Fruit fly (Drosophila melanogaster) whole organism, embryonic: ENCODE data around the gene CG14280.

ENCODE experiments used
- Ada2b ChIP-seq: fragments of 200-800 bp; sonication (Bioruptor generic); IDR thresholded peaks from 2 replicates; pipeline ENCODE4 v1.3.6; 2022; ENCODE audit warnings: missing biosample characterization, missing genetic modification characterization
- Atf-2 ChIP-seq: fragments of 200-800 bp; sonication (Bioruptor generic); optimal IDR thresholded peaks from 2 replicates; lab custom pipeline; 2016; ENCODE audit warnings: missing biosample characterization, missing genetic modification characterization
- Atf3 ChIP-seq: fragments of 200-800 bp; sonication (Bioruptor generic); optimal IDR thresholded peaks from 3 replicates; lab custom pipeline; 2016; ENCODE audit warnings: missing biosample characterization, missing genetic modification characterization
- BEAF-32 ChIP-seq: fragments of 200-800 bp; sonication (Bioruptor generic); optimal IDR thresholded peaks from 3 replicates; lab custom pipeline; 2017; ENCODE audit warnings: missing biosample characterization, missing genetic modification characterization, mild to moderate bottlenecking, moderate library complexity, missing genetic modification reagents
- CG12155 ChIP-seq: fragments of 200-800 bp; sonication (Bioruptor generic); optimal IDR thresholded peaks from 3 replicates; lab custom pipeline; 2016; ENCODE audit warnings: missing biosample characterization, missing genetic modification characterization
- CG12299 ChIP-seq: fragments of 200-800 bp; sonication (Bioruptor generic); optimal IDR thresholded peaks from 2 replicates; lab custom pipeline; 2018; ENCODE audit warnings: missing biosample characterization, mild to moderate bottlenecking, missing genetic modification characterization
- CG13123 ChIP-seq: fragments of 200-800 bp; sonication (Bioruptor generic); optimal IDR thresholded peaks from 2 replicates; lab custom pipeline; 2016; ENCODE audit warnings: missing biosample characterization, missing genetic modification characterization
- CG14710 ChIP-seq: fragments of 200-800 bp; sonication (Bioruptor generic); optimal IDR thresholded peaks from 3 replicates; lab custom pipeline; 2019; ENCODE audit warnings: missing biosample characterization, mild to moderate bottlenecking, missing genetic modification characterization, moderate library complexity
- CG14860 ChIP-seq: fragments of 200-800 bp; sonication (Bioruptor generic); IDR thresholded peaks from 3 replicates; pipeline ENCODE4 v1.3.6; 2022; ENCODE audit warnings: missing biosample characterization, missing genetic modification characterization; ENCODE audit not compliant: partially characterized antibody
- CG17361 ChIP-seq: fragments of 200-800 bp; sonication (Bioruptor generic); IDR thresholded peaks from 3 replicates; pipeline ENCODE4 v1.3.6; 2022; ENCODE audit warnings: missing biosample characterization, missing genetic modification characterization
- CG17612 ChIP-seq: fragments of 200-800 bp; sonication (Bioruptor generic); IDR thresholded peaks from 2 replicates; pipeline ENCODE4 v1.3.6; 2022; ENCODE audit warnings: missing biosample characterization, missing genetic modification characterization
- CG18764 ChIP-seq: fragments of 200-800 bp; sonication (Bioruptor generic); optimal IDR thresholded peaks from 3 replicates; lab custom pipeline; 2016; ENCODE audit warnings: missing biosample characterization, missing genetic modification characterization
- CG2116 ChIP-seq: fragments of 200-800 bp; sonication (Bioruptor generic); optimal IDR thresholded peaks from 3 replicates; lab custom pipeline; 2018; ENCODE audit warnings: missing biosample characterization, mild to moderate bottlenecking, missing genetic modification characterization
- CG2120 ChIP-seq: fragments of 200-800 bp; sonication (Bioruptor generic); optimal IDR thresholded peaks from 3 replicates; lab custom pipeline; 2016; ENCODE audit warnings: missing biosample characterization, missing genetic modification characterization
- CG3065 ChIP-seq: fragments of 200-800 bp; sonication (Bioruptor generic); optimal IDR thresholded peaks from 2 replicates; lab custom pipeline; 2016; ENCODE audit warnings: missing biosample characterization, missing genetic modification characterization
- CG32767 ChIP-seq: fragments of 200-800 bp; sonication (Bioruptor generic); IDR thresholded peaks from 2 replicates; pipeline ENCODE4 v1.3.6; 2022; ENCODE audit warnings: missing biosample characterization, missing genetic modification characterization
- CG5245 ChIP-seq: fragments of 200-800 bp; sonication (Bioruptor generic); optimal IDR thresholded peaks from 3 replicates; lab custom pipeline; 2016; ENCODE audit warnings: missing biosample characterization, missing genetic modification characterization
- CG7928 ChIP-seq: fragments of 200-800 bp; sonication (Bioruptor generic); optimal IDR thresholded peaks from 2 replicates; lab custom pipeline; 2017; ENCODE audit warnings: missing biosample characterization, mild to moderate bottlenecking, missing genetic modification characterization
- Dad ChIP-seq: fragments of 200-800 bp; sonication (Bioruptor generic); optimal IDR thresholded peaks from 3 replicates; lab custom pipeline; 2016; ENCODE audit warnings: missing biosample characterization, missing genetic modification characterization
- Ets97D ChIP-seq: fragments of 200-800 bp; sonication (Bioruptor generic); optimal IDR thresholded peaks from 3 replicates; lab custom pipeline; 2016; ENCODE audit warnings: missing biosample characterization, missing genetic modification characterization
- HLH54F ChIP-seq: fragments of 200-800 bp; sonication (Bioruptor generic); optimal IDR thresholded peaks from 3 replicates; lab custom pipeline; 2016; ENCODE audit warnings: missing biosample characterization, missing genetic modification characterization
- Hr3 ChIP-seq: fragments of 200-800 bp; sonication (Bioruptor generic); optimal IDR thresholded peaks from 3 replicates; lab custom pipeline; 2016; ENCODE audit warnings: missing biosample characterization, missing genetic modification characterization
- Lhr ChIP-seq: fragments of 200-800 bp; sonication (Bioruptor generic); optimal IDR thresholded peaks from 3 replicates; lab custom pipeline; 2017; ENCODE audit warnings: mild to moderate bottlenecking, missing biosample characterization, missing genetic modification reagents, missing genetic modification characterization
- MESR4 ChIP-seq: fragments of 200-800 bp; sonication (Bioruptor generic); optimal IDR thresholded peaks from 2 replicates; lab custom pipeline; 2018; ENCODE audit warnings: missing biosample characterization, mild to moderate bottlenecking, missing genetic modification characterization, moderate library complexity
- Ptx1 ChIP-seq: fragments of 200-800 bp; sonication (Bioruptor generic); IDR thresholded peaks from 2 replicates; pipeline ENCODE4 v1.3.6; 2022; ENCODE audit warnings: missing biosample characterization, missing genetic modification characterization
- Ravus ChIP-seq: fragments of 200-800 bp; sonication (Bioruptor generic); IDR thresholded peaks from 2 replicates; pipeline ENCODE4 v1.3.6; 2022; ENCODE audit warnings: missing biosample characterization, missing genetic modification characterization
- Side ChIP-seq: fragments of 200-800 bp; sonication (Bioruptor generic); optimal IDR thresholded peaks from 2 replicates; lab custom pipeline; 2016; ENCODE audit warnings: missing biosample characterization, missing genetic modification characterization
- Tbp ChIP-seq: fragments of >200 bp; optimal IDR thresholded peaks from 2 replicates; lab custom pipeline; 2018; ENCODE audit warnings: missing biosample characterization, missing genetic modification characterization
- btn ChIP-seq: fragments of 200-800 bp; sonication (Bioruptor generic); optimal IDR thresholded peaks from 2 replicates; lab custom pipeline; 2016; ENCODE audit warnings: missing biosample characterization, missing genetic modification characterization
- chinmo ChIP-seq: fragments of 200-800 bp; sonication (Bioruptor generic); IDR thresholded peaks from 4 replicates; pipeline ENCODE4 v1.3.6; 2022; ENCODE audit warnings: missing biosample characterization, missing genetic modification characterization; ENCODE audit not compliant: partially characterized antibody
- chm ChIP-seq: fragments of 200-800 bp; sonication (Bioruptor generic); IDR thresholded peaks from 2 replicates; pipeline ENCODE4 v1.3.6; 2022; ENCODE audit warnings: missing biosample characterization, missing genetic modification characterization
- ci ChIP-seq: fragments of 200-800 bp; sonication (Bioruptor generic); IDR thresholded peaks from 3 replicates; pipeline ENCODE4 v1.3.6; 2022; ENCODE audit warnings: missing biosample characterization, missing genetic modification characterization
- crol ChIP-seq: fragments of 200-800 bp; sonication (Bioruptor generic); IDR thresholded peaks from 2 replicates; pipeline ENCODE4 v1.3.6; 2022; ENCODE audit warnings: missing biosample characterization, missing genetic modification characterization
- dan ChIP-seq: fragments of 200-800 bp; sonication (Bioruptor generic); IDR thresholded peaks from 2 replicates; pipeline ENCODE4 v1.3.6; 2022; ENCODE audit warnings: missing biosample characterization, missing genetic modification characterization
- eve ChIP-seq, 2 experiments: fragments of >200 bp; optimal IDR thresholded peaks; 2 replicates each; lab custom pipeline; 2017; ENCODE audit warnings: missing biosample characterization in 2 of 2, missing genetic modification characterization in 2 of 2
- eyg ChIP-seq: fragments of 200-800 bp; sonication (Bioruptor generic); optimal IDR thresholded peaks from 3 replicates; lab custom pipeline; 2016; ENCODE audit warnings: missing biosample characterization, missing genetic modification characterization
- fd64A ChIP-seq: fragments of 200-800 bp; sonication (Bioruptor generic); optimal IDR thresholded peaks from 3 replicates; lab custom pipeline; 2018; ENCODE audit warnings: missing biosample characterization, mild to moderate bottlenecking, missing genetic modification characterization
- ind ChIP-seq: fragments of 200-800 bp; sonication (Bioruptor generic); optimal IDR thresholded peaks from 3 replicates; lab custom pipeline; 2016; ENCODE audit warnings: missing biosample characterization, missing genetic modification characterization
- insv ChIP-seq, 2 experiments: fragments of 200-800 bp; sonication (Bioruptor generic); optimal IDR thresholded peaks; 3 replicates each; lab custom pipeline; 2016 to 2018; ENCODE audit warnings: missing biosample characterization in 2 of 2, missing genetic modification characterization in 2 of 2
- inv ChIP-seq: fragments of 200-800 bp; sonication (Bioruptor generic); IDR thresholded peaks from 2 replicates; pipeline ENCODE4 v1.3.6; 2022; ENCODE audit warnings: missing biosample characterization, missing genetic modification characterization; ENCODE audit not compliant: partially characterized antibody
- jing ChIP-seq: fragments of 200-800 bp; sonication (Bioruptor generic); optimal IDR thresholded peaks from 2 replicates; lab custom pipeline; 2018; ENCODE audit warnings: missing biosample characterization, mild to moderate bottlenecking, missing genetic modification characterization
- pita ChIP-seq: fragments of 200-800 bp; sonication (Bioruptor generic); optimal IDR thresholded peaks from 2 replicates; lab custom pipeline; 2017; ENCODE audit warnings: missing biosample characterization, mild to moderate bottlenecking, missing genetic modification characterization
- slp2 ChIP-seq: fragments of 200-800 bp; sonication (Bioruptor generic); optimal IDR thresholded peaks from 2 replicates; lab custom pipeline; 2016; ENCODE audit warnings: missing biosample characterization, missing genetic modification characterization
- sna ChIP-seq: fragments of 200-800 bp; sonication (Bioruptor generic); IDR thresholded peaks from 2 replicates; pipeline ENCODE4 v1.3.6; 2022; ENCODE audit warnings: missing biosample characterization, missing genetic modification characterization; ENCODE audit not compliant: partially characterized antibody
- sob ChIP-seq: fragments of 200-800 bp; sonication (Bioruptor generic); IDR thresholded peaks from 2 replicates; pipeline ENCODE4 v1.3.6; 2022; ENCODE audit warnings: missing biosample characterization, missing genetic modification characterization
- stc ChIP-seq: fragments of 200-800 bp; sonication (Bioruptor generic); IDR thresholded peaks from 2 replicates; pipeline ENCODE4 v1.3.6; 2022; ENCODE audit warnings: missing biosample characterization, missing genetic modification characterization
- unpg ChIP-seq: fragments of 200-800 bp; sonication (Bioruptor generic); optimal IDR thresholded peaks from 3 replicates; lab custom pipeline; 2018; ENCODE audit warnings: missing biosample characterization, mild to moderate bottlenecking, missing genetic modification characterization, moderate library complexity
- vvl ChIP-seq: fragments of 200-800 bp; sonication (Bioruptor generic); IDR thresholded peaks from 2 replicates; pipeline ENCODE4 v1.3.6; 2022; ENCODE audit warnings: missing biosample characterization, missing genetic modification characterization

Gene CG14280

dm6 chr3R:19226137-19226873 lies 30.3 kb upstream of the CG14280 start, which contains the start of gene vib (continued):
- peak; percentile 81 for TF ChIP-seq vvl (GFP tag; lab: Robert Waterston, UW)
- TF ChIP-seq Atf-2 (GFP tag; lab: Kevin White, UChicago) = no peak
- TF ChIP-seq unpg (GFP tag; lab: Kevin White, UChicago) = no peak
- no peak for TF ChIP-seq slp2
- TF ChIP-seq HLH54F (GFP tag; lab: Kevin White, UChicago) = peak; percentile 10
- TF ChIP-seq CG2120 (GFP tag; lab: Kevin White, UChicago) = peak; percentile 47
- peak; percentile 78 for TF ChIP-seq sob
- TF ChIP-seq, all 482 proteins: peak for 250

DNA sequence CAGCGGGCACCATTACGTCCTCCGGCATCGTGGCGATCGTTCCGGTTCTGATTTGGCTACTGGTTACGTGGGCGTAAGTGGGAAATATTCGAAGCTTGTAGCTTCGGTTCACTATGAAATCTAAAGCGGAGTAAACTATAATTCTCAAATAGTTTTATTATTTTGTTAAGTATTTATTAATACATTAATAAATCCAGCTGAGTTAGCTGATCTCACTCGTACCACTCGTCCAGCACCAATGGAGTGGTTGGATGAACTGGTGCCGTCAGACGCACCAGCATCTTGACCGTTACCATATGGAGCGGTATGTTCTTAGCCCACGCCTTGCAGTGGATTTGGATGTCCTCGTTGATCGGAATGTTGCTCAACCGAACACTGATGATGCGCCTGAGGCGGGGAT lies 28.5 kb upstream of the CG14280 start, which contains the start of gene CG11703:
TSS of gene CG11703 (minus strand) at position 101 of the 400 bp plus-strand sequence.
- TF ChIP-seq fd64A (GFP tag; lab: Kevin White, UChicago) = no peak
- TF ChIP-seq Dad (GFP tag; lab: Kevin White, UChicago) = no peak
- no peak for TF ChIP-seq CG17612 (GFP tag; lab: Robert Waterston, UW)
- no peak for TF ChIP-seq eyg (GFP tag; lab: Kevin White, UChicago)
- TF ChIP-seq CG12155 (GFP tag; lab: Kevin White, UChicago) = no peak
- no peak for TF ChIP-seq Atf3 (GFP tag; lab: Kevin White, UChicago)
- TF ChIP-seq Ada2b (GFP tag; lab: Robert Waterston, UW) = no peak
- TF ChIP-seq dan (GFP tag; lab: Robert Waterston, UW) = no peak
- TF ChIP-seq Tbp (GFP tag; lab: Kevin White, UChicago) = no peak
- no peak for TF ChIP-seq Ravus
- no peak for TF ChIP-seq ci (GFP tag; lab: Robert Waterston, UW)
- TF ChIP-seq crol (GFP tag; lab: Robert Waterston, UW) = no peak
- TF ChIP-seq sna (GFP tag; lab: Robert Waterston, UW) = no peak
- TF ChIP-seq pita = no peak
- no peak for TF ChIP-seq eve (GFP tag; optimal IDR thresholded peaks at IDR 0.05; lab: Kevin White, UChicago)

- TF ChIP-seq CG14860 (GFP tag; lab: Robert Waterston, UW) (no peak), chm (GFP tag; lab: Robert Waterston, UW) (no peak), CG12299 (no peak), CG17361 (GFP tag; lab: Robert Waterston, UW) (no peak), inv (GFP tag; lab: Robert Waterston, UW) (no peak), CG12155 (GFP tag; lab: Kevin White, UChicago) (no peak), Ptx1 (GFP tag; lab: Robert Waterston, UW) (no peak), jing (no peak), stc (GFP tag; lab: Robert Waterston, UW) (no peak), Hr3 (no peak), CG5245 (GFP tag; lab: Kevin White, UChicago) (no peak), CG2116 (peak; percentile 54), insv (GFP tag; optimal IDR thresholded peaks at IDR 0.05; lab: Kevin White, UChicago) (no peak), CG13123 (GFP tag; lab: Kevin White, UChicago) (no peak), CG32767 (GFP tag; lab: Robert Waterston, UW) (no peak), Ets97D (GFP tag; lab: Kevin White, UChicago) (no peak), ind (no peak), chinmo (GFP tag; lab: Robert Waterston, UW) (0 out of 4 replicates have a peak, but pooled peaks have one; percentile 22), BEAF-32 (peak; percentile 40), CG3065 (no peak), MESR4 (GFP tag; lab: Kevin White, UChicago) (peak; percentile 62), CG7928 (GFP tag; lab: Kevin White, UChicago) (peak; percentile 90), CG14710 (tag; lab: Kevin White, UChicago) (peak; percentile 20), Side (GFP tag; lab: Kevin White, UChicago) (no peak), btn (no peak), CG18764 (GFP tag; lab: Kevin White, UChicago) (no peak), Lhr (no peak)
These were observed 27.3 kb upstream of the CG14280 start, which contains the start of the genes CG5250 and Polr2M for dm6 chr3R:19229245-19229644. Gene CG5250, minus strand, starts transcription at chr3R:19229276. Gene Polr2M, plus strand, starts transcription at chr3R:19229463.
